Worm (Caenorhabditis elegans) whole organism, late embryonic: ENCODE results near the gene F01D5.8.

ENCODE experiments used
- C08G9.2 ChIP-seq: sonication (generic microtip); optimal IDR thresholded peaks from 2 replicates; lab custom pipeline; 2016; ENCODE audit warnings: mild to moderate bottlenecking, missing genetic modification characterization, moderate library complexity, missing compliant biosample characterization
- C38D4.7 ChIP-seq: fragments of 200-800 bp; sonication (Bioruptor generic); optimal IDR thresholded peaks from 2 replicates; lab custom pipeline; 2018; ENCODE audit warnings: mild to moderate bottlenecking, missing genetic modification characterization, moderate library complexity, missing compliant biosample characterization
- F13H6.1 ChIP-seq: sonication (generic microtip); optimal IDR thresholded peaks from 2 replicates; lab custom pipeline; 2016; ENCODE audit warnings: missing genetic modification characterization, missing compliant biosample characterization
- T23F11.4 ChIP-seq: fragments of 200-800 bp; sonication (Bioruptor generic); optimal IDR thresholded peaks from 2 replicates; lab custom pipeline; 2018; ENCODE audit warnings: mild to moderate bottlenecking, missing genetic modification characterization, missing compliant biosample characterization
- ceh-18 ChIP-seq: sonication (generic microtip); optimal IDR thresholded peaks from 2 replicates; lab custom pipeline; 2016; ENCODE audit warnings: missing genetic modification characterization, missing compliant biosample characterization
- ceh-19 ChIP-seq: fragments of 200-800 bp; sonication (Bioruptor generic); optimal IDR thresholded peaks from 2 replicates; lab custom pipeline; 2018; ENCODE audit warnings: mild to moderate bottlenecking, missing genetic modification characterization, missing compliant biosample characterization
- ceh-22 ChIP-seq: sonication (generic microtip); optimal IDR thresholded peaks from 2 replicates; lab custom pipeline; 2017; ENCODE audit warnings: missing biosample characterization, missing genetic modification characterization
- ceh-31 ChIP-seq: sonication (generic microtip); optimal IDR thresholded peaks from 2 replicates; lab custom pipeline; 2016; ENCODE audit warnings: missing genetic modification characterization, missing compliant biosample characterization
- ceh-34 ChIP-seq: sonication (generic microtip); optimal IDR thresholded peaks from 2 replicates; lab custom pipeline; 2016; ENCODE audit warnings: mild to moderate bottlenecking, missing genetic modification characterization, missing compliant biosample characterization
- ceh-9 ChIP-seq: sonication (generic microtip); optimal IDR thresholded peaks from 2 replicates; lab custom pipeline; 2016; ENCODE audit warnings: mild to moderate bottlenecking, missing genetic modification characterization, inconsistent platforms, missing compliant biosample characterization
- elt-2 ChIP-seq: sonication (generic microtip); optimal IDR thresholded peaks from 2 replicates; lab custom pipeline; 2016; ENCODE audit warnings: missing genetic modification reagents, missing genetic modification characterization, missing compliant biosample characterization
- elt-4 ChIP-seq: sonication (generic microtip); optimal IDR thresholded peaks from 2 replicates; lab custom pipeline; 2016; ENCODE audit warnings: missing genetic modification characterization, missing compliant biosample characterization
- eyg-1 ChIP-seq: sonication (generic microtip); optimal IDR thresholded peaks from 2 replicates; lab custom pipeline; 2016; ENCODE audit warnings: missing genotype, missing genetic modification characterization, missing compliant biosample characterization
- fax-1 ChIP-seq: sonication (generic microtip); optimal IDR thresholded peaks from 2 replicates; lab custom pipeline; 2016; ENCODE audit warnings: missing genotype, missing genetic modification characterization, missing compliant biosample characterization
- fkh-6 ChIP-seq: sonication (generic microtip); optimal IDR thresholded peaks from 2 replicates; lab custom pipeline; 2016; ENCODE audit warnings: missing genetic modification characterization, missing compliant biosample characterization
- hlh-13 ChIP-seq: fragments of 200-800 bp; sonication (Bioruptor generic); optimal IDR thresholded peaks from 2 replicates; lab custom pipeline; 2018; ENCODE audit warnings: mild to moderate bottlenecking, missing genetic modification characterization, missing compliant biosample characterization
- hlh-30 ChIP-seq: sonication (generic microtip); optimal IDR thresholded peaks from 2 replicates; lab custom pipeline; 2017; ENCODE audit warnings: antibody characterized with exemption, missing genetic modification characterization, missing compliant biosample characterization; ENCODE audit not compliant: insufficient read depth
- lim-6 ChIP-seq: sonication (generic microtip); optimal IDR thresholded peaks from 2 replicates; lab custom pipeline; 2016; ENCODE audit warnings: missing genetic modification characterization, missing compliant biosample characterization
- lin-11 ChIP-seq: fragments of 200-800 bp; sonication (Bioruptor generic); optimal IDR thresholded peaks from 2 replicates; lab custom pipeline; 2018; ENCODE audit warnings: mild to moderate bottlenecking, missing genetic modification characterization, missing compliant biosample characterization
- madf-2 ChIP-seq: sonication (generic microtip); optimal IDR thresholded peaks from 2 replicates; lab custom pipeline; 2017; ENCODE audit warnings: missing genetic modification characterization, missing compliant biosample characterization
- mec-3 ChIP-seq: sonication (generic microtip); optimal IDR thresholded peaks from 2 replicates; lab custom pipeline; 2016; ENCODE audit warnings: borderline replicate concordance, missing genetic modification characterization, missing compliant biosample characterization
- nhr-232 ChIP-seq: sonication (generic microtip); optimal IDR thresholded peaks from 2 replicates; lab custom pipeline; 2016; ENCODE audit warnings: missing genetic modification characterization, missing compliant biosample characterization
- npax-4 ChIP-seq: sonication (generic microtip); optimal IDR thresholded peaks from 2 replicates; lab custom pipeline; 2016; ENCODE audit warnings: missing genetic modification characterization, missing compliant biosample characterization
- odd-2 ChIP-seq: sonication (generic microtip); optimal IDR thresholded peaks from 2 replicates; lab custom pipeline; 2017; ENCODE audit warnings: antibody characterized with exemption, mild to moderate bottlenecking, missing genetic modification characterization, missing compliant biosample characterization
- pag-3 ChIP-seq: sonication (generic microtip); optimal IDR thresholded peaks from 2 replicates; lab custom pipeline; 2016; ENCODE audit warnings: missing compliant biosample characterization, missing genetic modification characterization, borderline replicate concordance
- pax-1 ChIP-seq: fragments of 150-350 bp; optimal IDR thresholded peaks from 2 replicates; lab custom pipeline; 2014; ENCODE audit warnings: missing biosample characterization, missing genetic modification characterization
- pha-2 ChIP-seq: sonication (generic microtip); optimal IDR thresholded peaks from 2 replicates; lab custom pipeline; 2017; ENCODE audit warnings: mild to moderate bottlenecking, missing genetic modification characterization, missing compliant biosample characterization
- pha-4 ChIP-seq: fragments of 150-350 bp; optimal IDR thresholded peaks from 2 replicates; lab custom pipeline; 2018; ENCODE audit warnings: missing biosample characterization, missing genetic modification reagents, missing genetic modification characterization
- pros-1 ChIP-seq: fragments of 150-350 bp; optimal IDR thresholded peaks from 2 replicates; lab custom pipeline; 2014; ENCODE audit warnings: missing biosample characterization, missing genetic modification reagents, missing genetic modification characterization
- ref-2 ChIP-seq: sonication (generic microtip); optimal IDR thresholded peaks from 2 replicates; lab custom pipeline; 2016; ENCODE audit warnings: missing genetic modification characterization, missing compliant biosample characterization
- rnt-1 ChIP-seq: sonication (generic microtip); optimal IDR thresholded peaks from 2 replicates; lab custom pipeline; 2016; ENCODE audit warnings: missing genetic modification characterization, missing compliant biosample characterization
- sox-4 ChIP-seq: sonication (generic microtip); optimal IDR thresholded peaks from 2 replicates; lab custom pipeline; 2017; ENCODE audit warnings: mild to moderate bottlenecking, missing genetic modification characterization, inconsistent platforms, missing compliant biosample characterization
- syd-9 ChIP-seq: sonication (generic microtip); optimal IDR thresholded peaks from 2 replicates; lab custom pipeline; 2016; ENCODE audit warnings: mild to moderate bottlenecking, missing genetic modification characterization, moderate library complexity, missing compliant biosample characterization
- unc-3 ChIP-seq, 2 experiments: fragments of 200-800 bp in 1 of 2; sonication (Bioruptor generic) in 1 of 2; sonication (generic microtip) in 1 of 2; conservative IDR thresholded peaks in 1 of 2; optimal IDR thresholded peaks in 1 of 2; 2 replicates each; pipeline versions ENCODE4 v1.3.6 to Lab custom; 2016 to 2022; ENCODE audit warnings: missing compliant biosample characterization in 2 of 2, missing genetic modification characterization in 2 of 2, missing genetic modification reagents in 1 of 2
- unc-42 ChIP-seq: sonication (generic microtip); optimal IDR thresholded peaks from 2 replicates; lab custom pipeline; 2016; ENCODE audit warnings: missing genotype, missing genetic modification characterization, missing compliant biosample characterization
- unc-55 ChIP-seq: sonication (generic microtip); optimal IDR thresholded peaks from 2 replicates; lab custom pipeline; 2017; ENCODE audit warnings: missing biosample characterization, missing genetic modification reagents, missing genetic modification characterization
- unc-86 ChIP-seq: sonication (generic microtip); optimal IDR thresholded peaks from 2 replicates; lab custom pipeline; 2016; ENCODE audit warnings: missing genetic modification characterization, missing compliant biosample characterization
- ztf-16 ChIP-seq: sonication (generic microtip); optimal IDR thresholded peaks from 2 replicates; lab custom pipeline; 2017; ENCODE audit warnings: missing genetic modification characterization, missing compliant biosample characterization

F01D5.8 gene

ce11 chrII:13979833-13980513 is 30.5 kb upstream of the F01D5.8 start, which contains the start of gene sre-48:
Gene sre-48, minus strand, starts transcription at chrII:13979883.
- no peak for TF ChIP-seq pha-4 (tag; lab: Kevin White, UChicago)
- no peak for TF ChIP-seq unc-86 (tag; lab: Kevin White, UChicago)
- no peak for TF ChIP-seq unc-42 (tag; lab: Kevin White, UChicago)
- no peak for TF ChIP-seq ref-2 (tag; lab: Kevin White, UChicago)
- no peak for TF ChIP-seq fax-1 (tag; lab: Kevin White, UChicago)
- TF ChIP-seq ceh-18 (tag; lab: Kevin White, UChicago): no peak
- no peak for TF ChIP-seq rnt-1 (tag; lab: Kevin White, UChicago)
- TF ChIP-seq odd-2: no peak
- no peak for TF ChIP-seq madf-2 (tag; lab: Kevin White, UChicago)
- TF ChIP-seq lim-6 (tag; lab: Kevin White, UChicago): no peak
- no peak for TF ChIP-seq unc-55 (GFP tag; lab: Kevin White, UChicago)
- TF ChIP-seq hlh-13 (GFP tag; lab: Kevin White, UChicago): no peak
- no peak for TF ChIP-seq mec-3 (tag; lab: Kevin White, UChicago)
- TF ChIP-seq pros-1 (tag; lab: Kevin White, UChicago): no peak
- no peak for TF ChIP-seq ceh-34 (tag; lab: Kevin White, UChicago)
- no peak for TF ChIP-seq elt-4 (tag; lab: Kevin White, UChicago)
- no peak for TF ChIP-seq hlh-30
- TF ChIP-seq unc-3 (GFP tag; conservative IDR thresholded peaks at IDR 0.05; lab: Robert Waterston, UW): no peak
- no peak for TF ChIP-seq unc-3 (tag; optimal IDR thresholded peaks at IDR 0.05; lab: Kevin White, UChicago)
- TF ChIP-seq ceh-22 (tag; lab: Kevin White, UChicago): no peak
- no peak for TF ChIP-seq ceh-31
- TF ChIP-seq, all 69 proteins: peak for 0

ce11 chrII:13981097-13981496 is 29.4 kb upstream of the F01D5.8 start, which contains the start of gene Y39G8B.9:
Gene Y39G8B.9, plus strand, starts transcription at chrII:13981365.
- no peak for TF ChIP-seq T23F11.4 (GFP tag; lab: Kevin White, UChicago)
- TF ChIP-seq syd-9 (tag; lab: Kevin White, UChicago): no peak
- no peak for TF ChIP-seq eyg-1 (tag; lab: Kevin White, UChicago)
- TF ChIP-seq ztf-16: no peak
- TF ChIP-seq F13H6.1 (tag; lab: Kevin White, UChicago): no peak
- TF ChIP-seq ceh-22 (tag; lab: Kevin White, UChicago): no peak
- TF ChIP-seq unc-42 (tag; lab: Kevin White, UChicago): no peak
- no peak for TF ChIP-seq pha-2 (tag; lab: Kevin White, UChicago)
- TF ChIP-seq unc-3 (GFP tag; conservative IDR thresholded peaks at IDR 0.05; lab: Robert Waterston, UW): no peak
- no peak for TF ChIP-seq unc-3 (tag; optimal IDR thresholded peaks at IDR 0.05; lab: Kevin White, UChicago)
- TF ChIP-seq ceh-31: no peak
- no peak for TF ChIP-seq C38D4.7 (GFP tag; lab: Kevin White, UChicago)
- TF ChIP-seq pag-3 (tag; lab: Kevin White, UChicago): no peak
- TF ChIP-seq ceh-34 (tag; lab: Kevin White, UChicago): no peak
- no peak for TF ChIP-seq fkh-6 (tag; lab: Kevin White, UChicago)
- no peak for TF ChIP-seq lim-6 (tag; lab: Kevin White, UChicago)
- TF ChIP-seq pax-1 (tag; lab: Kevin White, UChicago): no peak
- TF ChIP-seq pros-1 (tag; lab: Kevin White, UChicago): no peak
- TF ChIP-seq ref-2 (tag; lab: Kevin White, UChicago): no peak
- TF ChIP-seq ceh-9 (tag; lab: Kevin White, UChicago): no peak

ce11 chrII:13981819-13982218 is 28.7 kb upstream of the F01D5.8 start:
- TF ChIP-seq T23F11.4 (GFP tag; lab: Kevin White, UChicago) (no peak), C38D4.7 (GFP tag; lab: Kevin White, UChicago) (no peak), nhr-232 (tag; lab: Kevin White, UChicago) (no peak), syd-9 (tag; lab: Kevin White, UChicago) (no peak)

ce11 chrII:13982247-13982646 is 28.3 kb upstream of the F01D5.8 start:
- TF ChIP-seq pax-1 (tag; lab: Kevin White, UChicago) (no peak), ceh-19 (GFP tag; lab: Kevin White, UChicago) (no peak), npax-4 (tag; lab: Kevin White, UChicago) (no peak), lin-11 (tag; lab: Kevin White, UChicago) (no peak), elt-4 (tag; lab: Kevin White, UChicago) (no peak), elt-2 (tag; lab: Kevin White, UChicago) (no peak), hlh-13 (GFP tag; lab: Kevin White, UChicago) (no peak), sox-4 (tag; lab: Kevin White, UChicago) (no peak), C08G9.2 (tag; lab: Kevin White, UChicago) (no peak), ceh-34 (tag; lab: Kevin White, UChicago) (no peak), mec-3 (tag; lab: Kevin White, UChicago) (no peak)
